Worm (Caenorhabditis elegans) whole organism, late embryonic: ENCODE results near the gene ncs-3.

Experiments
- C08G9.2 ChIP-seq: sonication (generic microtip); optimal IDR thresholded peaks from 2 replicates; lab custom pipeline; 2016; ENCODE audit warnings: mild to moderate bottlenecking, missing genetic modification characterization, moderate library complexity, missing compliant biosample characterization
- K02D7.2 ChIP-seq: sonication (generic microtip); optimal IDR thresholded peaks from 2 replicates; lab custom pipeline; 2017; ENCODE audit warnings: mild to moderate bottlenecking, missing genetic modification characterization, missing compliant biosample characterization
- T23F11.4 ChIP-seq: fragments of 200-800 bp; sonication (Bioruptor generic); optimal IDR thresholded peaks from 2 replicates; lab custom pipeline; 2018; ENCODE audit warnings: mild to moderate bottlenecking, missing genetic modification characterization, missing compliant biosample characterization
- Y22D7AL.16 ChIP-seq: sonication (generic microtip); optimal IDR thresholded peaks from 2 replicates; lab custom pipeline; 2016; ENCODE audit warnings: missing genetic modification characterization, missing compliant biosample characterization
- ahr-1 ChIP-seq: sonication (generic microtip); optimal IDR thresholded peaks from 2 replicates; lab custom pipeline; 2016; ENCODE audit warnings: missing genetic modification characterization, missing compliant biosample characterization
- ama-1 ChIP-seq: fragments of 150-350 bp; optimal IDR thresholded peaks from 2 replicates; lab custom pipeline; 2014
- ceh-14 ChIP-seq: sonication (generic microtip); optimal IDR thresholded peaks from 2 replicates; lab custom pipeline; 2016; ENCODE audit warnings: missing genotype, missing genetic modification characterization, missing compliant biosample characterization
- ceh-18 ChIP-seq: sonication (generic microtip); optimal IDR thresholded peaks from 2 replicates; lab custom pipeline; 2016; ENCODE audit warnings: missing genetic modification characterization, missing compliant biosample characterization
- ceh-19 ChIP-seq: fragments of 200-800 bp; sonication (Bioruptor generic); optimal IDR thresholded peaks from 2 replicates; lab custom pipeline; 2018; ENCODE audit warnings: mild to moderate bottlenecking, missing genetic modification characterization, missing compliant biosample characterization
- ceh-22 ChIP-seq: sonication (generic microtip); optimal IDR thresholded peaks from 2 replicates; lab custom pipeline; 2017; ENCODE audit warnings: missing biosample characterization, missing genetic modification characterization
- ceh-30 ChIP-seq: fragments of 150-350 bp; optimal IDR thresholded peaks from 2 replicates; lab custom pipeline; 2014; ENCODE audit warnings: missing biosample characterization, missing genetic modification characterization
- ceh-31 ChIP-seq: sonication (generic microtip); optimal IDR thresholded peaks from 2 replicates; lab custom pipeline; 2016; ENCODE audit warnings: missing genetic modification characterization, missing compliant biosample characterization
- ceh-34 ChIP-seq: sonication (generic microtip); optimal IDR thresholded peaks from 2 replicates; lab custom pipeline; 2016; ENCODE audit warnings: mild to moderate bottlenecking, missing genetic modification characterization, missing compliant biosample characterization
- ceh-45 ChIP-seq: fragments of 200-800 bp; sonication (Bioruptor generic); IDR thresholded peaks from 2 replicates; pipeline ENCODE4 v1.3.6; 2022; ENCODE audit warnings: missing genetic modification reagents, missing genetic modification characterization, missing compliant biosample characterization
- ceh-6 ChIP-seq: fragments of 200-800 bp; sonication (Bioruptor generic); optimal IDR thresholded peaks from 2 replicates; lab custom pipeline; 2018; ENCODE audit warnings: mild to moderate bottlenecking, missing genetic modification characterization, missing compliant biosample characterization
- che-1 ChIP-seq: sonication (generic microtip); optimal IDR thresholded peaks from 2 replicates; lab custom pipeline; 2016; ENCODE audit warnings: mild to moderate bottlenecking, missing genetic modification characterization, missing compliant biosample characterization
- dmd-4 ChIP-seq: sonication (generic microtip); optimal IDR thresholded peaks from 2 replicates; lab custom pipeline; 2016; ENCODE audit warnings: borderline replicate concordance, missing genetic modification characterization, missing compliant biosample characterization
- elt-4 ChIP-seq: sonication (generic microtip); optimal IDR thresholded peaks from 2 replicates; lab custom pipeline; 2016; ENCODE audit warnings: missing genetic modification characterization, missing compliant biosample characterization
- ets-4 ChIP-seq: sonication (generic microtip); optimal IDR thresholded peaks from 2 replicates; lab custom pipeline; 2016; ENCODE audit warnings: missing genetic modification characterization, missing compliant biosample characterization
- eyg-1 ChIP-seq: sonication (generic microtip); optimal IDR thresholded peaks from 2 replicates; lab custom pipeline; 2016; ENCODE audit warnings: missing genotype, missing genetic modification characterization, missing compliant biosample characterization
- fkh-10 ChIP-seq: fragments of 150-350 bp; optimal IDR thresholded peaks from 2 replicates; lab custom pipeline; 2014; ENCODE audit warnings: missing biosample characterization, missing genetic modification reagents, missing genetic modification characterization
- fkh-6 ChIP-seq: sonication (generic microtip); optimal IDR thresholded peaks from 2 replicates; lab custom pipeline; 2016; ENCODE audit warnings: missing genetic modification characterization, missing compliant biosample characterization
- hlh-15 ChIP-seq: sonication (generic microtip); optimal IDR thresholded peaks from 2 replicates; lab custom pipeline; 2016; ENCODE audit warnings: missing genetic modification characterization, missing compliant biosample characterization
- hlh-30 ChIP-seq: sonication (generic microtip); optimal IDR thresholded peaks from 2 replicates; lab custom pipeline; 2017; ENCODE audit warnings: antibody characterized with exemption, missing genetic modification characterization, missing compliant biosample characterization; ENCODE audit not compliant: insufficient read depth
- hlh-8 ChIP-seq: sonication (generic microtip); optimal IDR thresholded peaks from 2 replicates; lab custom pipeline; 2016; ENCODE audit warnings: missing genotype, missing genetic modification characterization, missing compliant biosample characterization
- lin-11 ChIP-seq: fragments of 200-800 bp; sonication (Bioruptor generic); optimal IDR thresholded peaks from 2 replicates; lab custom pipeline; 2018; ENCODE audit warnings: mild to moderate bottlenecking, missing genetic modification characterization, missing compliant biosample characterization
- madf-2 ChIP-seq: sonication (generic microtip); optimal IDR thresholded peaks from 2 replicates; lab custom pipeline; 2017; ENCODE audit warnings: missing genetic modification characterization, missing compliant biosample characterization
- nfya-1 ChIP-seq: sonication (generic microtip); optimal IDR thresholded peaks from 2 replicates; lab custom pipeline; 2017; ENCODE audit warnings: missing genetic modification characterization, mild to moderate bottlenecking, missing compliant biosample characterization, antibody characterized with exemption, moderate library complexity
- nhr-232 ChIP-seq: sonication (generic microtip); optimal IDR thresholded peaks from 2 replicates; lab custom pipeline; 2016; ENCODE audit warnings: missing genetic modification characterization, missing compliant biosample characterization
- npax-4 ChIP-seq: sonication (generic microtip); optimal IDR thresholded peaks from 2 replicates; lab custom pipeline; 2016; ENCODE audit warnings: missing genetic modification characterization, missing compliant biosample characterization
- pag-3 ChIP-seq: sonication (generic microtip); optimal IDR thresholded peaks from 2 replicates; lab custom pipeline; 2016; ENCODE audit warnings: missing compliant biosample characterization, missing genetic modification characterization, borderline replicate concordance
- pat-9 ChIP-seq: fragments of 200-800 bp; sonication (Bioruptor generic); optimal IDR thresholded peaks from 2 replicates; lab custom pipeline; 2018; ENCODE audit warnings: mild to moderate bottlenecking, missing genetic modification characterization, moderate library complexity, missing compliant biosample characterization
- pax-1 ChIP-seq: fragments of 150-350 bp; optimal IDR thresholded peaks from 2 replicates; lab custom pipeline; 2014; ENCODE audit warnings: missing biosample characterization, missing genetic modification characterization
- ref-2 ChIP-seq: sonication (generic microtip); optimal IDR thresholded peaks from 2 replicates; lab custom pipeline; 2016; ENCODE audit warnings: missing genetic modification characterization, missing compliant biosample characterization
- sdc-2 ChIP-seq: sonication (generic microtip); optimal IDR thresholded peaks from 2 replicates; lab custom pipeline; 2016; ENCODE audit warnings: missing genotype, missing genetic modification characterization, missing compliant biosample characterization
- sox-4 ChIP-seq: sonication (generic microtip); optimal IDR thresholded peaks from 2 replicates; lab custom pipeline; 2017; ENCODE audit warnings: mild to moderate bottlenecking, missing genetic modification characterization, inconsistent platforms, missing compliant biosample characterization
- syd-9 ChIP-seq: sonication (generic microtip); optimal IDR thresholded peaks from 2 replicates; lab custom pipeline; 2016; ENCODE audit warnings: mild to moderate bottlenecking, missing genetic modification characterization, moderate library complexity, missing compliant biosample characterization
- tbx-2 ChIP-seq: sonication (generic microtip); optimal IDR thresholded peaks from 2 replicates; lab custom pipeline; 2016; ENCODE audit warnings: missing genetic modification characterization, missing compliant biosample characterization
- tbx-7 ChIP-seq: sonication (generic microtip); optimal IDR thresholded peaks from 2 replicates; lab custom pipeline; 2016; ENCODE audit warnings: missing genotype, missing genetic modification characterization, missing compliant biosample characterization
- unc-3 ChIP-seq, 2 experiments: fragments of 200-800 bp in 1 of 2; sonication (Bioruptor generic) in 1 of 2; sonication (generic microtip) in 1 of 2; conservative IDR thresholded peaks in 1 of 2; optimal IDR thresholded peaks in 1 of 2; 2 replicates each; pipeline versions ENCODE4 v1.3.6 to Lab custom; 2016 to 2022; ENCODE audit warnings: missing compliant biosample characterization in 2 of 2, missing genetic modification characterization in 2 of 2, missing genetic modification reagents in 1 of 2
- unc-42 ChIP-seq: sonication (generic microtip); optimal IDR thresholded peaks from 2 replicates; lab custom pipeline; 2016; ENCODE audit warnings: missing genotype, missing genetic modification characterization, missing compliant biosample characterization
- unc-55 ChIP-seq: sonication (generic microtip); optimal IDR thresholded peaks from 2 replicates; lab custom pipeline; 2017; ENCODE audit warnings: missing biosample characterization, missing genetic modification reagents, missing genetic modification characterization
- zip-5 ChIP-seq: sonication (generic microtip); optimal IDR thresholded peaks from 2 replicates; lab custom pipeline; 2016; ENCODE audit warnings: missing genetic modification characterization, missing compliant biosample characterization
- ztf-16 ChIP-seq: sonication (generic microtip); optimal IDR thresholded peaks from 2 replicates; lab custom pipeline; 2017; ENCODE audit warnings: missing genetic modification characterization, missing compliant biosample characterization

The ncs-3 gene

ce11 chrX:1014708-1015107 lies 39.2 kb upstream of the ncs-3 start:
- peak; percentile 70 for TF ChIP-seq unc-42 (tag; lab: Kevin White, UChicago)
- no peak for TF ChIP-seq pax-1 (tag; lab: Kevin White, UChicago)

ce11 chrX:1017456-1017855 lies 36.4 kb upstream of the ncs-3 start, which contains the start of the genes F55A4.13 and nlf-1:
TSS of gene F55A4.13 (minus strand) at chrX:1017556.
TSS of gene nlf-1 (minus strand) at chrX:1017567.
- TF ChIP-seq sdc-2 (tag; lab: Kevin White, UChicago) (no peak), ahr-1 (no peak), C08G9.2 (no peak), hlh-30 (tag; lab: Kevin White, UChicago) (no peak), lin-11 (tag; lab: Kevin White, UChicago) (no peak), ama-1 (lab: Kevin White, UChicago) (no peak), ceh-30 (tag; lab: Kevin White, UChicago) (no peak), ceh-45 (GFP tag; lab: Robert Waterston, UW) (no peak), sox-4 (tag; lab: Kevin White, UChicago) (no peak), pat-9 (tag; lab: Kevin White, UChicago) (no peak), nhr-232 (tag; lab: Kevin White, UChicago) (no peak), syd-9 (no peak), ceh-31 (no peak), che-1 (tag; lab: Kevin White, UChicago) (no peak)
- TF ChIP-seq, all 69 proteins: peak for 0

DNA sequence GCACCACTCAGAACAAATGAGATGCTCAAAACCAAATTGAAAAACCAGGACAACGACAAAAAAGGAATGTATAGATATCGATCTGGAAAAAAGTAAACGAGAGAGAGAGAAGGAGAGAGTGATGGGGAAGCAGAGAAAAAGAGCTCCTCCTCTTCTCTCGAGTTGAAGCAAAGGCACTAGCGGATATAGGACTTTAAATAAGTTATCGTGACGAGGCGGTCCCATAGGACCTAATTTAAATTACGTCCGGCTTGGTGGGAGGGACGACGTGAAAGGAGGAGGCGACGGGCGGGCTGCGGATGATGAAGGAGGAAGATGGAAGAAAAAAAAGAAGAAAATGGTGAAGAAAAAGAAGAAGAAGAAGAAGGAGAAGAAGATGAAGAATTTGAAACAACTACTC lies 35.3 kb upstream of the ncs-3 start:
- TF ChIP-seq K02D7.2 = no peak
- TF ChIP-seq nfya-1 (tag; lab: Kevin White, UChicago) = peak; percentile 9
- TF ChIP-seq sdc-2 (tag; lab: Kevin White, UChicago) = peak; percentile 20
- TF ChIP-seq che-1 (tag; lab: Kevin White, UChicago) = no peak
- TF ChIP-seq ceh-31 = peak; percentile 75
- TF ChIP-seq fkh-10 (GFP tag; lab: Kevin White, UChicago) = peak; percentile 40
- TF ChIP-seq fkh-6 = no peak
- no peak for TF ChIP-seq tbx-7
- no peak for TF ChIP-seq ceh-22 (tag; lab: Kevin White, UChicago)
- no peak for TF ChIP-seq npax-4 (tag; lab: Kevin White, UChicago)
- TF ChIP-seq ztf-16 (tag; lab: Kevin White, UChicago) = no peak
- TF ChIP-seq ceh-34 (tag; lab: Kevin White, UChicago) = peak; percentile 8
- TF ChIP-seq C08G9.2 = peak; percentile 25
- TF ChIP-seq ceh-19 (GFP tag; lab: Kevin White, UChicago) = peak; percentile 28
- peak; percentile 40 for TF ChIP-seq tbx-2 (tag; lab: Kevin White, UChicago)
- TF ChIP-seq unc-42 (tag; lab: Kevin White, UChicago) = peak; percentile 99
- peak; percentile 13 for TF ChIP-seq pag-3
- no peak for TF ChIP-seq ets-4
- no peak for TF ChIP-seq pat-9 (tag; lab: Kevin White, UChicago)
- TF ChIP-seq unc-3 (GFP tag; conservative IDR thresholded peaks at IDR 0.05; lab: Robert Waterston, UW) = no peak
- TF ChIP-seq unc-3 (tag; optimal IDR thresholded peaks at IDR 0.05; lab: Kevin White, UChicago) = peak; percentile 22
- TF ChIP-seq ceh-18 = peak; percentile 17
- peak; percentile 47 for TF ChIP-seq ceh-14 (tag; lab: Kevin White, UChicago)

ce11 chrX:1021835-1022311 lies 32.0 kb upstream of the ncs-3 start:
- TF ChIP-seq nhr-232 (tag; lab: Kevin White, UChicago) (no peak), Y22D7AL.16 (tag; lab: Kevin White, UChicago) (peak; percentile 34), ceh-19 (GFP tag; lab: Kevin White, UChicago) (peak; percentile 77), T23F11.4 (GFP tag; lab: Kevin White, UChicago) (no peak), hlh-8 (tag; lab: Kevin White, UChicago) (no peak), lin-11 (tag; lab: Kevin White, UChicago) (no peak), elt-4 (no peak), ceh-31 (peak; percentile 55), dmd-4 (tag; lab: Kevin White, UChicago) (no peak), ceh-6 (GFP tag; lab: Kevin White, UChicago) (no peak), zip-5 (tag; lab: Kevin White, UChicago) (no peak), fkh-6 (no peak), sdc-2 (tag; lab: Kevin White, UChicago) (peak; percentile 43), madf-2 (tag; lab: Kevin White, UChicago) (no peak), unc-42 (tag; lab: Kevin White, UChicago) (peak; percentile 54), pag-3 (no peak), ref-2 (tag; lab: Kevin White, UChicago) (no peak), nfya-1 (tag; lab: Kevin White, UChicago) (peak; percentile 1), sox-4 (tag; lab: Kevin White, UChicago) (peak; percentile 5), ceh-34 (tag; lab: Kevin White, UChicago) (peak; percentile 7), che-1 (tag; lab: Kevin White, UChicago) (peak; percentile 24), pax-1 (tag; lab: Kevin White, UChicago) (no peak), tbx-2 (tag; lab: Kevin White, UChicago) (peak; percentile 27), ahr-1 (no peak), unc-55 (no peak), eyg-1 (tag; lab: Kevin White, UChicago) (no peak), hlh-15 (no peak)
